Worm (Caenorhabditis elegans) whole organism, young adult: Measurements from ENCODE around the gene F32D8.12.

Experiments used
- B0035.1 ChIP-seq: sonication (generic microtip); optimal IDR thresholded peaks from 2 replicates; lab custom pipeline; 2016; ENCODE audit warnings: missing genetic modification characterization, mild to moderate bottlenecking, missing compliant biosample characterization, missing genotype, missing genetic modification reagents
- B0261.1 ChIP-seq: sonication (generic microtip); optimal IDR thresholded peaks from 2 replicates; lab custom pipeline; 2016; ENCODE audit warnings: mild to moderate bottlenecking, missing genetic modification characterization, moderate library complexity, missing compliant biosample characterization
- C17E4.6 ChIP-seq: fragments of 200-800 bp; sonication (Bioruptor generic); IDR thresholded peaks from 2 replicates; pipeline ENCODE4 v1.3.6; 2022; ENCODE audit warnings: missing genetic modification reagents, missing genetic modification characterization, missing compliant biosample characterization
- F10E7.11 ChIP-seq: sonication (generic microtip); optimal IDR thresholded peaks from 2 replicates; lab custom pipeline; 2017; ENCODE audit warnings: mild to moderate bottlenecking, missing genetic modification characterization, moderate library complexity, missing compliant biosample characterization
- F37B4.10 ChIP-seq: fragments of 200-800 bp; sonication (Bioruptor generic); IDR thresholded peaks from 2 replicates; pipeline ENCODE4 v1.3.6; 2022; ENCODE audit warnings: missing genetic modification characterization, missing compliant biosample characterization
- F55B11.4 ChIP-seq: sonication (generic microtip); optimal IDR thresholded peaks from 2 replicates; lab custom pipeline; 2016; ENCODE audit warnings: missing compliant biosample characterization, missing genetic modification characterization, borderline replicate concordance; ENCODE audit not compliant: insufficient read depth
- K11D2.4 ChIP-seq: fragments of 200-800 bp; sonication (Bioruptor generic); IDR thresholded peaks from 2 replicates; pipeline ENCODE4 v1.3.6; 2022; ENCODE audit warnings: missing genetic modification reagents, missing genetic modification characterization, missing compliant biosample characterization
- K12H6.12 ChIP-seq: fragments of 200-800 bp; sonication (Bioruptor generic); optimal IDR thresholded peaks from 2 replicates; lab custom pipeline; 2018; ENCODE audit warnings: mild to moderate bottlenecking, missing genetic modification characterization, missing compliant biosample characterization
- T07F8.4 ChIP-seq: sonication (generic microtip); optimal IDR thresholded peaks from 2 replicates; lab custom pipeline; 2016; ENCODE audit warnings: mild to moderate bottlenecking, missing genetic modification characterization, moderate library complexity, missing compliant biosample characterization
- T26A5.8 ChIP-seq: sonication (generic microtip); optimal IDR thresholded peaks from 2 replicates; lab custom pipeline; 2016; ENCODE audit warnings: missing genetic modification characterization, missing compliant biosample characterization
- Y53F4B.3 ChIP-seq: fragments of 200-800 bp; sonication (Bioruptor generic); IDR thresholded peaks from 2 replicates; pipeline ENCODE4 v1.3.6; 2022; ENCODE audit warnings: missing genetic modification reagents, missing genetic modification characterization, missing compliant biosample characterization
- Y53G8AR.9 ChIP-seq: fragments of 200-800 bp; sonication (Bioruptor generic); conservative IDR thresholded peaks from 2 replicates; pipeline ENCODE4 v1.3.6; 2022; ENCODE audit warnings: missing genetic modification reagents, missing genetic modification characterization, missing compliant biosample characterization
- Y56A3A.18 ChIP-seq: fragments of 200-800 bp; sonication (Bioruptor generic); IDR thresholded peaks from 2 replicates; pipeline ENCODE4 v1.3.6; 2022; ENCODE audit warnings: missing genetic modification reagents, missing genetic modification characterization, missing compliant biosample characterization
- aptf-2 ChIP-seq: fragments of 200-800 bp; sonication (Bioruptor generic); conservative IDR thresholded peaks from 2 replicates; pipeline ENCODE4 v1.3.6; 2022; ENCODE audit warnings: missing genetic modification reagents, missing genetic modification characterization, missing compliant biosample characterization
- atf-7 ChIP-seq: sonication (generic microtip); optimal IDR thresholded peaks from 2 replicates; lab custom pipeline; 2017; ENCODE audit warnings: mild to moderate bottlenecking, missing genetic modification characterization, missing compliant biosample characterization
- athp-1 ChIP-seq: sonication (generic microtip); optimal IDR thresholded peaks from 2 replicates; lab custom pipeline; 2017; ENCODE audit warnings: mild to moderate bottlenecking, missing genetic modification characterization, missing compliant biosample characterization
- attf-3 ChIP-seq: fragments of 200-800 bp; sonication (Bioruptor generic); conservative IDR thresholded peaks from 2 replicates; pipeline ENCODE4 v1.3.6; 2022; ENCODE audit warnings: missing genetic modification reagents, missing genetic modification characterization, missing compliant biosample characterization
- ccch-3 ChIP-seq: fragments of 200-800 bp; sonication (Bioruptor generic); optimal IDR thresholded peaks from 2 replicates; lab custom pipeline; 2018; ENCODE audit warnings: mild to moderate bottlenecking, missing genetic modification characterization, missing compliant biosample characterization
- cebp-2 ChIP-seq: fragments of 200-800 bp; sonication (Bioruptor generic); IDR thresholded peaks from 2 replicates; pipeline ENCODE4 v1.3.6; 2022; ENCODE audit warnings: missing genetic modification characterization, missing compliant biosample characterization
- ceh-100 ChIP-seq: fragments of 200-800 bp; sonication (Bioruptor generic); IDR thresholded peaks from 2 replicates; pipeline ENCODE4 v1.3.6; 2022; ENCODE audit warnings: missing genetic modification reagents, missing genetic modification characterization, missing compliant biosample characterization
- ceh-58 ChIP-seq: fragments of 200-800 bp; sonication (Bioruptor generic); IDR thresholded peaks from 2 replicates; pipeline ENCODE4 v1.3.6; 2022; ENCODE audit warnings: missing genetic modification characterization, missing compliant biosample characterization
- dox-1 ChIP-seq: fragments of 200-800 bp; sonication (Bioruptor generic); IDR thresholded peaks from 2 replicates; pipeline ENCODE4 v1.3.6; 2022; ENCODE audit warnings: missing genetic modification reagents, missing genetic modification characterization, missing compliant biosample characterization
- dpl-1 ChIP-seq: fragments of 150-350 bp; optimal IDR thresholded peaks from 2 replicates; lab custom pipeline; 2014; ENCODE audit warnings: missing biosample characterization, missing genetic modification reagents, missing genetic modification characterization
- egl-44 ChIP-seq: fragments of 200-800 bp; sonication (Bioruptor generic); IDR thresholded peaks from 2 replicates; pipeline ENCODE4 v1.3.6; 2022; ENCODE audit warnings: missing genetic modification reagents, missing genetic modification characterization, missing compliant biosample characterization
- ets-4 ChIP-seq: fragments of 200-800 bp; sonication (Bioruptor generic); optimal IDR thresholded peaks from 2 replicates; lab custom pipeline; 2018; ENCODE audit warnings: mild to moderate bottlenecking, missing genetic modification characterization, missing compliant biosample characterization
- fkh-3 ChIP-seq: sonication (generic microtip); optimal IDR thresholded peaks from 2 replicates; lab custom pipeline; 2016; ENCODE audit warnings: mild to moderate bottlenecking, missing genetic modification characterization, missing compliant biosample characterization
- lin-35 ChIP-seq, 3 experiments: fragments of 150-350 bp in 2 of 3; sonication (generic microtip) in 1 of 3; optimal IDR thresholded peaks; 2 replicates each; lab custom pipeline; 2014 to 2018; ENCODE audit warnings: missing biosample characterization in 3 of 3, missing genetic modification characterization in 3 of 3, missing genetic modification reagents in 3 of 3
- lin-40 ChIP-seq: sonication (generic microtip); optimal IDR thresholded peaks from 2 replicates; lab custom pipeline; 2016; ENCODE audit warnings: missing genetic modification characterization, mild to moderate bottlenecking, missing compliant biosample characterization, missing genotype, missing genetic modification reagents
- lin-54 ChIP-seq: fragments of 200-800 bp; sonication (Bioruptor generic); optimal IDR thresholded peaks from 2 replicates; lab custom pipeline; 2018; ENCODE audit warnings: mild to moderate bottlenecking, missing genetic modification characterization, missing compliant biosample characterization
- madf-10 ChIP-seq: sonication (generic microtip); optimal IDR thresholded peaks from 2 replicates; lab custom pipeline; 2016; ENCODE audit warnings: mild to moderate bottlenecking, missing genetic modification characterization, missing compliant biosample characterization
- madf-6 ChIP-seq: fragments of 200-800 bp; sonication (Bioruptor generic); IDR thresholded peaks from 2 replicates; pipeline ENCODE4 v1.3.6; 2022; ENCODE audit warnings: missing genetic modification reagents, missing genetic modification characterization, missing compliant biosample characterization
- nhr-120 ChIP-seq: fragments of 200-800 bp; sonication (Bioruptor generic); IDR thresholded peaks from 2 replicates; pipeline ENCODE4 v1.3.6; 2022; ENCODE audit warnings: missing genetic modification characterization, missing compliant biosample characterization
- nhr-179 ChIP-seq: sonication (generic microtip); optimal IDR thresholded peaks from 2 replicates; lab custom pipeline; 2016; ENCODE audit warnings: mild to moderate bottlenecking, missing genetic modification characterization, missing compliant biosample characterization
- nhr-27 ChIP-seq: fragments of 200-800 bp; sonication (Bioruptor generic); optimal IDR thresholded peaks from 2 replicates; lab custom pipeline; 2018; ENCODE audit warnings: mild to moderate bottlenecking, missing genetic modification characterization, moderate library complexity, missing compliant biosample characterization
- pbrm-1 ChIP-seq: fragments of 200-800 bp; sonication (Bioruptor generic); IDR thresholded peaks from 2 replicates; pipeline ENCODE4 v1.3.6; 2022; ENCODE audit warnings: missing genetic modification reagents, missing genetic modification characterization, missing compliant biosample characterization
- rcor-1 ChIP-seq: fragments of 200-800 bp; sonication (Bioruptor generic); IDR thresholded peaks from 2 replicates; pipeline ENCODE4 v1.3.6; 2022; ENCODE audit warnings: missing genetic modification reagents, missing genetic modification characterization, missing compliant biosample characterization
- rec-8 ChIP-seq, 2 experiments: sonication (generic microtip); optimal IDR thresholded peaks; 2 replicates each; lab custom pipeline; 2016; ENCODE audit warnings: mild to moderate bottlenecking in 2 of 2, missing genetic modification characterization in 2 of 2, missing genetic modification reagents in 2 of 2, missing genotype in 2 of 2, missing biosample characterization in 1 of 2, missing compliant biosample characterization in 1 of 2, moderate library complexity in 1 of 2
- repo-1 ChIP-seq: sonication (generic microtip); optimal IDR thresholded peaks from 2 replicates; lab custom pipeline; 2017; ENCODE audit warnings: mild to moderate bottlenecking, missing genetic modification characterization, missing compliant biosample characterization
- snpc-3.4 ChIP-seq: sonication (generic microtip); optimal IDR thresholded peaks from 2 replicates; lab custom pipeline; 2017; ENCODE audit warnings: missing genetic modification characterization, mild to moderate bottlenecking, missing compliant biosample characterization, antibody characterized with exemption, moderate library complexity, missing genotype, missing genetic modification reagents
- snpc-4 ChIP-seq, 5 experiments: fragments of 150-350 bp in 1 of 5; sonication (generic microtip) in 4 of 5; optimal IDR thresholded peaks; 2 replicates each; lab custom pipeline; 2014 to 2018; ENCODE audit warnings: missing genetic modification characterization in 5 of 5, missing biosample characterization in 3 of 5, antibody characterized with exemption in 2 of 5, mild to moderate bottlenecking in 2 of 5, missing compliant biosample characterization in 2 of 5, missing genotype in 2 of 5, moderate library complexity in 2 of 5, missing genetic modification reagents in 1 of 5
- somi-1 ChIP-seq: fragments of 200-800 bp; sonication (Bioruptor generic); optimal IDR thresholded peaks from 2 replicates; lab custom pipeline; 2018; ENCODE audit warnings: mild to moderate bottlenecking, missing genetic modification characterization, missing compliant biosample characterization
- tbx-9 ChIP-seq: sonication (generic microtip); optimal IDR thresholded peaks from 2 replicates; lab custom pipeline; 2016; ENCODE audit warnings: borderline replicate concordance, missing genetic modification characterization, inconsistent platforms, missing compliant biosample characterization
- unc-62 ChIP-seq: fragments of 150-350 bp; optimal IDR thresholded peaks from 2 replicates; lab custom pipeline; 2014; ENCODE audit warnings: missing biosample characterization, missing genetic modification reagents, missing genetic modification characterization
- ztf-18 ChIP-seq: sonication (generic microtip); optimal IDR thresholded peaks from 2 replicates; lab custom pipeline; 2016; ENCODE audit warnings: missing genotype, mild to moderate bottlenecking, missing genetic modification characterization, missing compliant biosample characterization
- ztf-25 ChIP-seq: fragments of 200-800 bp; sonication (Bioruptor generic); IDR thresholded peaks from 2 replicates; pipeline ENCODE4 v1.3.6; 2022; ENCODE audit warnings: missing genetic modification reagents, missing genetic modification characterization, missing compliant biosample characterization
- ztf-26 ChIP-seq: sonication (generic microtip); optimal IDR thresholded peaks from 2 replicates; lab custom pipeline; 2017; ENCODE audit warnings: missing genetic modification characterization, missing compliant biosample characterization
- ztf-3 ChIP-seq: fragments of 200-800 bp; sonication (Bioruptor generic); optimal IDR thresholded peaks from 2 replicates; lab custom pipeline; 2018; ENCODE audit warnings: mild to moderate bottlenecking, missing genetic modification characterization, missing compliant biosample characterization
- ztf-6 ChIP-seq: fragments of 200-800 bp; sonication (Bioruptor generic); IDR thresholded peaks from 2 replicates; pipeline ENCODE4 v1.3.6; 2022; ENCODE audit warnings: missing genetic modification reagents, missing genetic modification characterization, missing compliant biosample characterization

F32D8.12 gene

ce11 chrV:10897172-10897571, 6.3 kb upstream of the F32D8.12 start (continued):
- TF ChIP-seq F55B11.4 (no peak), unc-62 (GFP tag; lab: Kevin White, UChicago) (peak; percentile 81), ztf-3 (GFP tag; lab: Kevin White, UChicago) (peak; percentile 94), snpc-4 (GFP tag; optimal IDR thresholded peaks at IDR 0.05; lab: Kevin White, UChicago) (peak; percentile 81), snpc-4 (tag; optimal IDR thresholded peaks at IDR 0.05; lab: Kevin White, UChicago) (peak; percentile 90 to 93 (median 91)), lin-40 (peak; percentile 98), lin-35 (GFP tag; optimal IDR thresholded peaks at IDR 0.05; lab: Kevin White, UChicago) (peak; percentile 94 to 99 (median 99)), B0035.1 (tag; lab: Kevin White, UChicago) (peak; percentile 86), rcor-1 (GFP tag; lab: Robert Waterston, UW) (peak; percentile 96), aptf-2 (0 out of 2 replicates have a peak, but pooled peaks have one; percentile 21), nhr-27 (tag; lab: Kevin White, UChicago) (peak; percentile 70), cebp-2 (GFP tag; lab: Robert Waterston, UW) (peak; percentile 89; the same call in 1 of the 2 replicates), Y53G8AR.9 (peak; percentile 98), T07F8.4 (tag; lab: Kevin White, UChicago) (peak; percentile 81), Y53F4B.3 (GFP tag; lab: Robert Waterston, UW) (peak; percentile 75; the same call in 1 of the 2 replicates), nhr-120 (0 out of 2 replicates have a peak, but pooled peaks have one; percentile 69), dpl-1 (peak; percentile 99), atf-7 (tag; lab: Kevin White, UChicago) (peak; percentile 96), snpc-3.4 (tag; lab: Kevin White, UChicago) (peak; percentile 92), Y56A3A.18 (GFP tag; lab: Robert Waterston, UW) (peak; percentile 90), dox-1 (GFP tag; lab: Robert Waterston, UW) (peak; percentile 99), attf-3 (GFP tag; lab: Robert Waterston, UW) (peak; percentile 83), ccch-3 (GFP tag; lab: Kevin White, UChicago) (peak; percentile 79), B0261.1 (tag; lab: Kevin White, UChicago) (peak; percentile 33), somi-1 (GFP tag; lab: Kevin White, UChicago) (peak; percentile 95), ceh-58 (GFP tag; lab: Robert Waterston, UW) (0 out of 2 replicates have a peak, but pooled peaks have one; percentile 33), K12H6.12 (tag; lab: Kevin White, UChicago) (peak; percentile 97), ceh-100 (peak; percentile 90), fkh-3 (tag; lab: Kevin White, UChicago) (no peak), madf-6 (peak; percentile 94), C17E4.6 (GFP tag; lab: Robert Waterston, UW) (peak; percentile 94), tbx-9 (no peak), pbrm-1 (GFP tag; lab: Robert Waterston, UW) (peak; percentile 98), ets-4 (peak; percentile 96), lin-54 (GFP tag; lab: Kevin White, UChicago) (peak; percentile 100), ztf-26 (peak; percentile 94), F37B4.10 (0 out of 2 replicates have a peak, but pooled peaks have one; percentile 90), repo-1 (tag; lab: Kevin White, UChicago) (peak; percentile 93), madf-10 (tag; lab: Kevin White, UChicago) (peak; percentile 95), ztf-6 (GFP tag; lab: Robert Waterston, UW) (peak; percentile 91), ztf-25 (GFP tag; lab: Robert Waterston, UW) (no peak), rec-8 (tag; optimal IDR thresholded peaks at IDR 0.05; lab: Kevin White, UChicago) (peak; percentile 73 to 77), T26A5.8 (tag; lab: Kevin White, UChicago) (peak; percentile 38), F10E7.11 (tag; lab: Kevin White, UChicago) (peak; percentile 87), egl-44 (GFP tag; lab: Robert Waterston, UW) (peak; percentile 70; the same call in 1 of the 2 replicates), ztf-18 (tag; lab: Kevin White, UChicago) (peak; percentile 85), athp-1 (tag; lab: Kevin White, UChicago) (peak; percentile 99), K11D2.4 (GFP tag; lab: Robert Waterston, UW) (peak; percentile 96), nhr-179 (tag; lab: Kevin White, UChicago) (no peak)
